Fruit fly (Drosophila melanogaster) whole organism, embryonic: Measurements from ENCODE around the gene CheA29a.

ENCODE experiments used
- Atf3 ChIP-seq: fragments of 200-800 bp; sonication (Bioruptor generic); optimal IDR thresholded peaks from 3 replicates; lab custom pipeline; 2016; ENCODE audit warnings: missing biosample characterization, missing genetic modification characterization
- CG11456 ChIP-seq: fragments of 200-800 bp; sonication (Bioruptor generic); IDR thresholded peaks from 3 replicates; pipeline ENCODE4 v1.3.6; 2022; ENCODE audit warnings: missing biosample characterization, missing genetic modification characterization
- CG12236 ChIP-seq: fragments of 200-800 bp; sonication (Bioruptor generic); optimal IDR thresholded peaks from 2 replicates; lab custom pipeline; 2016; ENCODE audit warnings: missing biosample characterization, missing genetic modification characterization
- CG12744 ChIP-seq: fragments of 200-800 bp; sonication (Bioruptor generic); optimal IDR thresholded peaks from 2 replicates; lab custom pipeline; 2016; ENCODE audit warnings: missing biosample characterization, missing genetic modification characterization
- CG12942 ChIP-seq: fragments of 200-800 bp; sonication (Bioruptor generic); optimal IDR thresholded peaks from 3 replicates; lab custom pipeline; 2016; ENCODE audit warnings: missing biosample characterization, missing genetic modification characterization
- CG16863 ChIP-seq: fragments of 200-800 bp; sonication (Bioruptor generic); optimal IDR thresholded peaks from 3 replicates; lab custom pipeline; 2016; ENCODE audit warnings: missing biosample characterization, missing genetic modification characterization
- CG18599 ChIP-seq: fragments of 200-800 bp; sonication (Bioruptor generic); optimal IDR thresholded peaks from 3 replicates; lab custom pipeline; 2017; ENCODE audit warnings: missing biosample characterization, missing genetic modification characterization, mild to moderate bottlenecking, moderate library complexity, missing genetic modification reagents
- CG31365 ChIP-seq: fragments of 200-800 bp; sonication (Bioruptor generic); optimal IDR thresholded peaks from 2 replicates; lab custom pipeline; 2018; ENCODE audit warnings: missing biosample characterization, mild to moderate bottlenecking, missing genetic modification characterization
- CG32767 ChIP-seq: fragments of 200-800 bp; sonication (Bioruptor generic); IDR thresholded peaks from 2 replicates; pipeline ENCODE4 v1.3.6; 2022; ENCODE audit warnings: missing biosample characterization, missing genetic modification characterization
- CG3838 ChIP-seq: fragments of 200-800 bp; sonication (Bioruptor generic); optimal IDR thresholded peaks from 3 replicates; lab custom pipeline; 2016; ENCODE audit warnings: missing biosample characterization, missing genetic modification characterization
- CG43689 ChIP-seq: fragments of 200-800 bp; sonication (Bioruptor generic); IDR thresholded peaks from 2 replicates; pipeline ENCODE4 v1.3.6; 2022; ENCODE audit warnings: missing biosample characterization, missing genetic modification characterization
- CG4820 ChIP-seq: fragments of 200-800 bp; sonication (Bioruptor generic); optimal IDR thresholded peaks from 3 replicates; lab custom pipeline; 2016; ENCODE audit warnings: missing biosample characterization, missing genetic modification characterization
- CG8478 ChIP-seq: fragments of >200 bp; optimal IDR thresholded peaks from 2 replicates; lab custom pipeline; 2018
- CG9876 ChIP-seq: fragments of 200-800 bp; sonication (Bioruptor generic); optimal IDR thresholded peaks from 2 replicates; lab custom pipeline; 2016; ENCODE audit warnings: missing biosample characterization, missing genetic modification characterization
- CHES-1-like ChIP-seq: fragments of 200-800 bp; sonication (Bioruptor generic); optimal IDR thresholded peaks from 2 replicates; lab custom pipeline; 2016; ENCODE audit warnings: missing biosample characterization, missing genetic modification characterization
- Dip2 ChIP-seq: fragments of 200-800 bp; sonication (Bioruptor generic); IDR thresholded peaks from 2 replicates; pipeline ENCODE4 v1.3.6; 2022; ENCODE audit warnings: missing biosample characterization, missing genetic modification characterization
- Doc3 ChIP-seq: fragments of 200-800 bp; sonication (Bioruptor generic); IDR thresholded peaks from 3 replicates; pipeline ENCODE4 v1.3.6; 2022; ENCODE audit warnings: missing biosample characterization, missing genetic modification characterization; ENCODE audit not compliant: partially characterized antibody
- HLH3B ChIP-seq: fragments of 200-800 bp; sonication (Bioruptor generic); IDR thresholded peaks from 2 replicates; pipeline ENCODE4 v1.3.6; 2022; ENCODE audit warnings: missing biosample characterization, missing genetic modification characterization
- Nf-YB ChIP-seq: fragments of 200-800 bp; sonication (Bioruptor generic); optimal IDR thresholded peaks from 3 replicates; lab custom pipeline; 2019; ENCODE audit warnings: missing biosample characterization, mild to moderate bottlenecking, missing genetic modification characterization, moderate library complexity
- Optix ChIP-seq: fragments of 200-800 bp; sonication (Bioruptor generic); IDR thresholded peaks from 3 replicates; pipeline ENCODE4 v1.3.6; 2022; ENCODE audit warnings: missing biosample characterization, missing genetic modification characterization
- Poxn ChIP-seq: fragments of 200-800 bp; sonication (Bioruptor generic); IDR thresholded peaks from 2 replicates; pipeline ENCODE4 v1.3.6; 2022; ENCODE audit warnings: missing biosample characterization, missing genetic modification characterization
- Sin3A ChIP-seq: fragments of >200 bp; optimal IDR thresholded peaks from 2 replicates; lab custom pipeline; 2018
- TFAM ChIP-seq: fragments of 200-800 bp; sonication (Bioruptor generic); optimal IDR thresholded peaks from 2 replicates; lab custom pipeline; 2017; ENCODE audit warnings: missing biosample characterization, missing genetic modification characterization, inconsistent platforms
- aop ChIP-seq: fragments of 200-800 bp; sonication (Bioruptor generic); IDR thresholded peaks from 2 replicates; pipeline ENCODE4 v1.3.6; 2022; ENCODE audit warnings: missing biosample characterization, missing genetic modification characterization
- ato ChIP-seq: fragments of 200-800 bp; sonication (Bioruptor generic); IDR thresholded peaks from 2 replicates; pipeline ENCODE4 v1.3.6; 2022; ENCODE audit warnings: missing biosample characterization, missing genetic modification characterization; ENCODE audit not compliant: partially characterized antibody
- crol ChIP-seq: fragments of 200-800 bp; sonication (Bioruptor generic); IDR thresholded peaks from 2 replicates; pipeline ENCODE4 v1.3.6; 2022; ENCODE audit warnings: missing biosample characterization, missing genetic modification characterization
- dan ChIP-seq: fragments of 200-800 bp; sonication (Bioruptor generic); IDR thresholded peaks from 2 replicates; pipeline ENCODE4 v1.3.6; 2022; ENCODE audit warnings: missing biosample characterization, missing genetic modification characterization
- dimm ChIP-seq: fragments of 200-800 bp; sonication (Bioruptor generic); IDR thresholded peaks from 2 replicates; pipeline ENCODE4 v1.3.6; 2022; ENCODE audit warnings: missing biosample characterization, missing genetic modification characterization
- eve ChIP-seq, 2 experiments: fragments of >200 bp; optimal IDR thresholded peaks; 2 replicates each; lab custom pipeline; 2017; ENCODE audit warnings: missing biosample characterization in 2 of 2, missing genetic modification characterization in 2 of 2
- fru ChIP-seq: fragments of >200 bp; optimal IDR thresholded peaks from 2 replicates; lab custom pipeline; 2017
- hb ChIP-seq: fragments of 200-800 bp; sonication (Bioruptor generic); IDR thresholded peaks from 3 replicates; pipeline ENCODE4 v1.3.6; 2022; ENCODE audit warnings: missing biosample characterization, missing genetic modification characterization; ENCODE audit not compliant: partially characterized antibody
- her ChIP-seq: fragments of 200-800 bp; sonication (Bioruptor generic); optimal IDR thresholded peaks from 2 replicates; lab custom pipeline; 2016; ENCODE audit warnings: missing biosample characterization, missing genetic modification characterization
- hth ChIP-seq: fragments of >200 bp; optimal IDR thresholded peaks from 2 replicates; lab custom pipeline; 2017; ENCODE audit warnings: inconsistent platforms
- insv ChIP-seq, 2 experiments: fragments of 200-800 bp; sonication (Bioruptor generic); optimal IDR thresholded peaks; 3 replicates each; lab custom pipeline; 2016 to 2018; ENCODE audit warnings: missing biosample characterization in 2 of 2, missing genetic modification characterization in 2 of 2
- kah ChIP-seq: fragments of 200-800 bp; sonication (Bioruptor generic); optimal IDR thresholded peaks from 2 replicates; lab custom pipeline; 2018; ENCODE audit warnings: missing biosample characterization, mild to moderate bottlenecking, missing genetic modification characterization
- kay ChIP-seq: fragments of 200-800 bp; sonication (Bioruptor generic); optimal IDR thresholded peaks from 2 replicates; lab custom pipeline; 2016; ENCODE audit warnings: missing biosample characterization, missing genetic modification characterization
- maf-S ChIP-seq: fragments of 200-800 bp; sonication (Bioruptor generic); optimal IDR thresholded peaks from 2 replicates; lab custom pipeline; 2016; ENCODE audit warnings: missing biosample characterization, missing genetic modification characterization
- mam ChIP-seq: fragments of 200-800 bp; sonication (Bioruptor generic); optimal IDR thresholded peaks from 3 replicates; lab custom pipeline; 2016; ENCODE audit warnings: missing biosample characterization, missing genetic modification characterization
- nmo ChIP-seq: fragments of 200-800 bp; sonication (Bioruptor generic); optimal IDR thresholded peaks from 2 replicates; lab custom pipeline; 2018; ENCODE audit warnings: missing biosample characterization, mild to moderate bottlenecking, missing genetic modification characterization, moderate library complexity
- odd ChIP-seq: fragments of 200-800 bp; sonication (Bioruptor generic); optimal IDR thresholded peaks from 2 replicates; lab custom pipeline; 2017; ENCODE audit warnings: missing biosample characterization, mild to moderate bottlenecking, missing genetic modification characterization
- org-1 ChIP-seq: fragments of 200-800 bp; sonication (Bioruptor generic); optimal IDR thresholded peaks from 2 replicates; lab custom pipeline; 2017; ENCODE audit warnings: missing biosample characterization, missing genetic modification characterization
- pros ChIP-seq: fragments of 200-800 bp; sonication (Bioruptor generic); optimal IDR thresholded peaks from 3 replicates; lab custom pipeline; 2019; ENCODE audit warnings: missing biosample characterization, mild to moderate bottlenecking, missing genetic modification characterization, moderate library complexity
- schlank ChIP-seq: fragments of 200-800 bp; sonication (Bioruptor generic); optimal IDR thresholded peaks from 2 replicates; lab custom pipeline; 2018; ENCODE audit warnings: missing biosample characterization, mild to moderate bottlenecking, missing genetic modification characterization
- sd ChIP-seq: fragments of 200-800 bp; sonication (Bioruptor generic); optimal IDR thresholded peaks from 3 replicates; lab custom pipeline; 2018; ENCODE audit warnings: missing biosample characterization, mild to moderate bottlenecking, missing genetic modification characterization, moderate library complexity
- sisA ChIP-seq: fragments of 200-800 bp; sonication (Bioruptor generic); IDR thresholded peaks from 2 replicates; pipeline ENCODE4 v1.3.6; 2022; ENCODE audit warnings: missing biosample characterization, missing genetic modification characterization
- slp2 ChIP-seq: fragments of 200-800 bp; sonication (Bioruptor generic); optimal IDR thresholded peaks from 2 replicates; lab custom pipeline; 2016; ENCODE audit warnings: missing biosample characterization, missing genetic modification characterization
- sna ChIP-seq: fragments of 200-800 bp; sonication (Bioruptor generic); IDR thresholded peaks from 2 replicates; pipeline ENCODE4 v1.3.6; 2022; ENCODE audit warnings: missing biosample characterization, missing genetic modification characterization; ENCODE audit not compliant: partially characterized antibody
- sob ChIP-seq: fragments of 200-800 bp; sonication (Bioruptor generic); IDR thresholded peaks from 2 replicates; pipeline ENCODE4 v1.3.6; 2022; ENCODE audit warnings: missing biosample characterization, missing genetic modification characterization
- sqz ChIP-seq: fragments of 200-800 bp; sonication (Bioruptor generic); optimal IDR thresholded peaks from 3 replicates; lab custom pipeline; 2018; ENCODE audit warnings: missing biosample characterization, mild to moderate bottlenecking, missing genetic modification characterization
- tgo ChIP-seq: fragments of 200-800 bp; sonication (Bioruptor generic); IDR thresholded peaks from 3 replicates; pipeline ENCODE4 v1.3.6; 2022; ENCODE audit warnings: missing biosample characterization, missing genetic modification characterization
- tup ChIP-seq: fragments of 200-800 bp; sonication (Bioruptor generic); optimal IDR thresholded peaks from 2 replicates; lab custom pipeline; 2016; ENCODE audit warnings: missing biosample characterization, mild to moderate bottlenecking, missing genetic modification characterization, moderate library complexity
- twi ChIP-seq: fragments of 200-800 bp; optimal IDR thresholded peaks from 2 replicates; lab custom pipeline; 2019; ENCODE audit warnings: missing biosample characterization, mild to moderate bottlenecking, missing genetic modification characterization, moderate library complexity
- vnd ChIP-seq: fragments of 200-800 bp; sonication (Bioruptor generic); IDR thresholded peaks from 3 replicates; pipeline ENCODE4 v1.3.6; 2022; ENCODE audit warnings: missing biosample characterization, missing genetic modification characterization; ENCODE audit not compliant: partially characterized antibody
- vvl ChIP-seq: fragments of 200-800 bp; sonication (Bioruptor generic); IDR thresholded peaks from 2 replicates; pipeline ENCODE4 v1.3.6; 2022; ENCODE audit warnings: missing biosample characterization, missing genetic modification characterization

Gene CheA29a

DNA sequence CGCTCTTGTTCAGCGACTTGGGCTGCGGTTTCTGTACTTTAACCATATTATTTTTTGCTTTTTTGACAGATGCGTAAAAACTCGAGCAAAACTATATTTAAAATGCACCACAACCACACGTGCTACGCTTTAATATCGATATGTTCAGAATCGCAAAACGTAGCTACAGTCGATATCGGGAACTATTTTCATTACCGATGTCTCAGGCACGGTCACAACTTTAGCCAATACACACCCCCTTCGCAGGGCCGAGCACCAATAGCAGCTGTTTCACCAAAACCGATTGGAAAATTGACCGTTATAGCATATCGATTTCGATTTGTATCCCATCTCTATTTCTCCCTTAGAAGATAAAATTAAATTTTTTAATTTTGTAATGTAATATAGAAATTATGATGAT lies 34.6 kb downstream of the CheA29a start, which contains the start of gene CG13096 (continued):
- TF ChIP-seq sqz (GFP tag; lab: Kevin White, UChicago) (no peak), Poxn (GFP tag; lab: Robert Waterston, UW) (no peak), sob (no peak), CG32767 (no peak), sna (GFP tag; lab: Robert Waterston, UW) (peak; percentile 99), Dip2 (GFP tag; lab: Robert Waterston, UW) (no peak), pros (GFP tag; lab: Kevin White, UChicago) (no peak), Nf-YB (GFP tag; lab: Kevin White, UChicago) (peak; percentile 60), hth (lab: Kevin White, UChicago) (no peak), HLH3B (GFP tag; lab: Robert Waterston, UW) (no peak), insv (GFP tag; optimal IDR thresholded peaks at IDR 0.05; lab: Kevin White, UChicago) (peak in 1 of 2 experiments; percentile 37), vvl (GFP tag; lab: Robert Waterston, UW) (no peak; the same call in 1 of the 2 replicates), slp2 (GFP tag; lab: Kevin White, UChicago) (no peak), Sin3A (lab: Kevin White, UChicago) (peak; percentile 69), twi (tag; lab: Kevin White, UChicago) (peak; percentile 39), sisA (GFP tag; lab: Robert Waterston, UW) (no peak), hb (GFP tag; lab: Robert Waterston, UW) (peak; percentile 98), kay (no peak), TFAM (GFP tag; lab: Kevin White, UChicago) (no peak), Atf3 (GFP tag; lab: Kevin White, UChicago) (no peak), kah (no peak), CG12942 (no peak), CG11456 (GFP tag; lab: Robert Waterston, UW) (no peak), dimm (GFP tag; lab: Robert Waterston, UW) (no peak), nmo (GFP tag; lab: Kevin White, UChicago) (peak; percentile 71), CG12744 (GFP tag; lab: Kevin White, UChicago) (no peak), tup (GFP tag; lab: Kevin White, UChicago) (no peak), sd (tag; lab: Kevin White, UChicago) (no peak), fru (lab: Kevin White, UChicago) (no peak), CG8478 (lab: Kevin White, UChicago) (no peak), CG9876 (GFP tag; lab: Kevin White, UChicago) (no peak), CG12236 (GFP tag; lab: Kevin White, UChicago) (no peak), maf-S (GFP tag; lab: Kevin White, UChicago) (peak; percentile 6), CHES-1-like (GFP tag; lab: Kevin White, UChicago) (peak; percentile 51), CG4820 (GFP tag; lab: Kevin White, UChicago) (peak; percentile 8), ato (GFP tag; lab: Robert Waterston, UW) (peak; percentile 98), aop (GFP tag; lab: Robert Waterston, UW) (no peak), vnd (GFP tag; lab: Robert Waterston, UW) (peak; percentile 97), tgo (GFP tag; lab: Robert Waterston, UW) (no peak), Doc3 (peak; percentile 98), eve (GFP tag; optimal IDR thresholded peaks at IDR 0.05; lab: Kevin White, UChicago) (no peak), CG16863 (GFP tag; lab: Kevin White, UChicago) (no peak), crol (GFP tag; lab: Robert Waterston, UW) (no peak), her (peak; percentile 10), org-1 (GFP tag; lab: Kevin White, UChicago) (no peak), CG18599 (GFP tag; lab: Kevin White, UChicago) (no peak), CG31365 (no peak), dan (GFP tag; lab: Robert Waterston, UW) (no peak), CG3838 (no peak), Optix (GFP tag; lab: Robert Waterston, UW) (no peak), CG43689 (GFP tag; lab: Robert Waterston, UW) (no peak), odd (no peak), schlank (tag; lab: Kevin White, UChicago) (no peak), mam (GFP tag; lab: Kevin White, UChicago) (peak; percentile 41)
